Worm (Caenorhabditis elegans) whole organism, late embryonic: ENCODE measurements around the gene Y55B1BR.8.

Experiments used
- ama-1 ChIP-seq: fragments of 150-350 bp; optimal IDR thresholded peaks from 2 replicates; lab custom pipeline; 2014
- ceh-18 ChIP-seq: sonication (generic microtip); optimal IDR thresholded peaks from 2 replicates; lab custom pipeline; 2016; ENCODE audit warnings: missing genetic modification characterization, missing compliant biosample characterization
- ceh-19 ChIP-seq: fragments of 200-800 bp; sonication (Bioruptor generic); optimal IDR thresholded peaks from 2 replicates; lab custom pipeline; 2018; ENCODE audit warnings: mild to moderate bottlenecking, missing genetic modification characterization, missing compliant biosample characterization
- gmeb-2 ChIP-seq: sonication (generic microtip); optimal IDR thresholded peaks from 2 replicates; lab custom pipeline; 2016; ENCODE audit warnings: missing genetic modification characterization, inconsistent platforms, missing compliant biosample characterization
- pqm-1 ChIP-seq: sonication (generic microtip); optimal IDR thresholded peaks from 2 replicates; lab custom pipeline; 2016; ENCODE audit warnings: missing genetic modification characterization, missing compliant biosample characterization
- unc-55 ChIP-seq: sonication (generic microtip); optimal IDR thresholded peaks from 2 replicates; lab custom pipeline; 2017; ENCODE audit warnings: missing biosample characterization, missing genetic modification reagents, missing genetic modification characterization

DNA sequence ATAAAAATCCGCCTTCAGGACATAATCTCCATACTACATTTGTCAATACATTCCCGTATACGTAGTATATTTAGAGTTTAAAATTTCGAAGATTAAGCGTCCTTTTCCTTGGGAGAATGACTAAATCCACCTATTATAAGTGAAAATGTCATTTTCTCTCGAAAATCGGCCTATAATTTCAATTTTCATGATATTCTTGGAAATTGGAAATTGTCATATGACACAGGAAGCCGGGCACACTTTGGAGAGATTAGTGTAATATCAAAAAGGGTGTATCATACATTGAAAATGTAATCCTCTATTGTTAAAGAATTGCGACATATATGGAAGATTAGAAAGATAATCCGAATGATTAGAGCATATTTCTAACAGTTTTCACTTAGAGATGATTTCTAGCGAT lies 38.5 kb downstream of the Y55B1BR.8 start:
- TF ChIP-seq unc-55 (GFP tag; lab: Kevin White, UChicago) (no peak), ceh-18 (tag; lab: Kevin White, UChicago) (no peak), gmeb-2 (no peak), pqm-1 (tag; lab: Kevin White, UChicago) (no peak), ceh-19 (GFP tag; lab: Kevin White, UChicago) (no peak), ama-1 (no peak)
